Fruit fly (Drosophila melanogaster) whole organism, embryonic: ENCODE data around the gene AstA-R1.

Source experiments
- CG10654 ChIP-seq: fragments of 200-800 bp; sonication (Bioruptor generic); optimal IDR thresholded peaks from 2 replicates; lab custom pipeline; 2016; ENCODE audit warnings: missing biosample characterization, missing genetic modification characterization
- CG11398 ChIP-seq: fragments of 200-800 bp; sonication (Bioruptor generic); optimal IDR thresholded peaks from 2 replicates; lab custom pipeline; 2016; ENCODE audit warnings: missing biosample characterization, missing genetic modification characterization
- CG11696 ChIP-seq: fragments of 200-800 bp; sonication (Bioruptor generic); IDR thresholded peaks from 2 replicates; pipeline ENCODE4 v1.3.6; 2022; ENCODE audit warnings: missing biosample characterization, missing genetic modification characterization
- CG13287 ChIP-seq: fragments of 200-800 bp; sonication (Bioruptor generic); IDR thresholded peaks from 2 replicates; pipeline ENCODE4 v1.3.6; 2022; ENCODE audit warnings: missing biosample characterization, missing genetic modification characterization; ENCODE audit not compliant: partially characterized antibody
- CG14710 ChIP-seq: fragments of 200-800 bp; sonication (Bioruptor generic); optimal IDR thresholded peaks from 3 replicates; lab custom pipeline; 2019; ENCODE audit warnings: missing biosample characterization, mild to moderate bottlenecking, missing genetic modification characterization, moderate library complexity
- CG15011 ChIP-seq: fragments of 200-800 bp; sonication (Bioruptor generic); optimal IDR thresholded peaks from 3 replicates; lab custom pipeline; 2018; ENCODE audit warnings: missing biosample characterization, mild to moderate bottlenecking, missing genetic modification characterization
- CG16779 ChIP-seq: fragments of 200-800 bp; sonication (Bioruptor generic); IDR thresholded peaks from 2 replicates; pipeline ENCODE4 v1.3.6; 2022; ENCODE audit warnings: missing biosample characterization, missing genetic modification characterization
- CG16815 ChIP-seq: fragments of 200-800 bp; sonication (Bioruptor generic); optimal IDR thresholded peaks from 3 replicates; lab custom pipeline; 2017; ENCODE audit warnings: missing biosample characterization, mild to moderate bottlenecking, missing genetic modification characterization
- CG17385 ChIP-seq: fragments of 200-800 bp; sonication (Bioruptor generic); optimal IDR thresholded peaks from 3 replicates; lab custom pipeline; 2018; ENCODE audit warnings: missing biosample characterization, mild to moderate bottlenecking, missing genetic modification characterization
- CG17912 ChIP-seq: fragments of 200-800 bp; sonication (Bioruptor generic); optimal IDR thresholded peaks from 2 replicates; lab custom pipeline; 2018; ENCODE audit warnings: missing biosample characterization, mild to moderate bottlenecking, missing genetic modification characterization
- CG32532 ChIP-seq: fragments of 200-800 bp; sonication (Bioruptor generic); IDR thresholded peaks from 2 replicates; pipeline ENCODE4 v1.3.6; 2022; ENCODE audit warnings: missing biosample characterization, missing genetic modification characterization
- CG32772 ChIP-seq: fragments of 200-800 bp; sonication (Bioruptor generic); IDR thresholded peaks from 2 replicates; pipeline ENCODE4 v1.3.6; 2022; ENCODE audit warnings: missing biosample characterization, missing genetic modification characterization
- CG34422 ChIP-seq: fragments of 200-800 bp; sonication (Bioruptor generic); IDR thresholded peaks from 3 replicates; pipeline ENCODE4 v1.3.6; 2022; ENCODE audit warnings: missing biosample characterization, missing genetic modification characterization
- CG4404 ChIP-seq: fragments of 200-800 bp; sonication (Bioruptor generic); IDR thresholded peaks from 2 replicates; pipeline ENCODE4 v1.3.6; 2022; ENCODE audit warnings: missing biosample characterization, missing genetic modification characterization
- CG6689 ChIP-seq: fragments of 200-800 bp; sonication (Bioruptor generic); IDR thresholded peaks from 2 replicates; pipeline ENCODE4 v1.3.6; 2022; ENCODE audit warnings: missing biosample characterization, missing genetic modification characterization
- CG7357 ChIP-seq: fragments of 200-800 bp; sonication (Bioruptor generic); IDR thresholded peaks from 3 replicates; pipeline ENCODE4 v1.3.6; 2022; ENCODE audit warnings: missing biosample characterization, missing genetic modification characterization
- CG7745 ChIP-seq: fragments of 200-800 bp; sonication (Bioruptor generic); optimal IDR thresholded peaks from 2 replicates; lab custom pipeline; 2018; ENCODE audit warnings: missing biosample characterization, mild to moderate bottlenecking, missing genetic modification characterization, moderate library complexity
- CG7963 ChIP-seq: fragments of 200-800 bp; sonication (Bioruptor generic); IDR thresholded peaks from 3 replicates; pipeline ENCODE4 v1.3.6; 2022; ENCODE audit warnings: missing biosample characterization, missing genetic modification characterization; ENCODE audit not compliant: partially characterized antibody
- CG8290 ChIP-seq, 3 experiments: fragments of 200-800 bp; sonication (Bioruptor generic); optimal IDR thresholded peaks; 2 replicates each; lab custom pipeline; 2016 to 2019; ENCODE audit warnings: missing biosample characterization in 3 of 3, missing genetic modification characterization in 3 of 3, mild to moderate bottlenecking in 2 of 3, moderate library complexity in 1 of 3
- CG9817 ChIP-seq: fragments of 200-800 bp; sonication (Bioruptor generic); optimal IDR thresholded peaks from 2 replicates; lab custom pipeline; 2018; ENCODE audit warnings: missing biosample characterization, mild to moderate bottlenecking, missing genetic modification characterization, moderate library complexity
- Chrac-16 ChIP-seq: fragments of 200-800 bp; sonication (Bioruptor generic); optimal IDR thresholded peaks from 3 replicates; lab custom pipeline; 2016; ENCODE audit warnings: missing biosample characterization, missing genetic modification characterization
- Dbx ChIP-seq: fragments of 200-800 bp; sonication (Bioruptor generic); IDR thresholded peaks from 3 replicates; pipeline ENCODE4 v1.3.6; 2022; ENCODE audit warnings: missing biosample characterization, missing genetic modification characterization
- Doc2 ChIP-seq: fragments of 200-800 bp; sonication (Bioruptor generic); IDR thresholded peaks from 2 replicates; pipeline ENCODE4 v1.3.6; 2022; ENCODE audit warnings: missing biosample characterization, missing genetic modification characterization
- Dref ChIP-seq: fragments of 200-800 bp; sonication (Bioruptor generic); IDR thresholded peaks from 2 replicates; pipeline ENCODE4 v1.3.6; 2022; ENCODE audit warnings: missing biosample characterization, missing genetic modification characterization
- Ets65A ChIP-seq: fragments of 200-800 bp; sonication (Bioruptor generic); peaks from one replicate; lab custom pipeline; 2016; ENCODE audit warnings: missing biosample characterization, missing genetic modification characterization
- Ets97D ChIP-seq: fragments of 200-800 bp; sonication (Bioruptor generic); optimal IDR thresholded peaks from 3 replicates; lab custom pipeline; 2016; ENCODE audit warnings: missing biosample characterization, missing genetic modification characterization
- H15 ChIP-seq: fragments of 200-800 bp; sonication (Bioruptor generic); IDR thresholded peaks from 3 replicates; pipeline ENCODE4 v1.3.6; 2022; ENCODE audit warnings: missing biosample characterization, missing genetic modification characterization
- HHEX ChIP-seq: fragments of 200-800 bp; sonication (Bioruptor generic); optimal IDR thresholded peaks from 3 replicates; lab custom pipeline; 2017; ENCODE audit warnings: missing biosample characterization, mild to moderate bottlenecking, missing genetic modification characterization, missing genetic modification reagents
- HmgD ChIP-seq: fragments of 200-800 bp; sonication (Bioruptor generic); optimal IDR thresholded peaks from 3 replicates; lab custom pipeline; 2016; ENCODE audit warnings: missing biosample characterization, missing genetic modification characterization
- Hr78 ChIP-seq, 2 experiments: fragments of 200-800 bp in 1 of 2; fragments of >200 bp in 1 of 2; sonication (Bioruptor generic) in 1 of 2; optimal IDR thresholded peaks; 2 replicates each; lab custom pipeline; 2017 to 2019; ENCODE audit warnings: missing biosample characterization in 2 of 2, missing genetic modification characterization in 2 of 2, mild to moderate bottlenecking in 1 of 2, moderate library complexity in 1 of 2
- Hsf ChIP-seq: fragments of 200-800 bp; sonication (Bioruptor generic); optimal IDR thresholded peaks from 3 replicates; lab custom pipeline; 2016; ENCODE audit warnings: missing biosample characterization, missing genetic modification characterization
- Jarid2 ChIP-seq: fragments of 200-800 bp; sonication (Bioruptor generic); optimal IDR thresholded peaks from 3 replicates; lab custom pipeline; 2017; ENCODE audit warnings: mild to moderate bottlenecking, missing biosample characterization, missing genetic modification reagents, missing genetic modification characterization
- Rx ChIP-seq: fragments of 200-800 bp; sonication (Bioruptor generic); IDR thresholded peaks from 2 replicates; pipeline ENCODE4 v1.3.6; 2022; ENCODE audit warnings: missing biosample characterization, missing genetic modification characterization
- az2 ChIP-seq: fragments of 200-800 bp; sonication (Bioruptor generic); optimal IDR thresholded peaks from 3 replicates; lab custom pipeline; 2016; ENCODE audit warnings: missing biosample characterization, missing genetic modification characterization
- bigmax ChIP-seq: fragments of 200-800 bp; sonication (Bioruptor generic); optimal IDR thresholded peaks from 2 replicates; lab custom pipeline; 2018; ENCODE audit warnings: missing biosample characterization, mild to moderate bottlenecking, missing genetic modification characterization
- bowl ChIP-seq: fragments of 200-800 bp; sonication (Bioruptor generic); IDR thresholded peaks from 2 replicates; pipeline ENCODE4 v1.3.6; 2022; ENCODE audit warnings: missing biosample characterization, missing genetic modification characterization
- cas ChIP-seq: fragments of 200-800 bp; sonication (Bioruptor generic); IDR thresholded peaks from 2 replicates; pipeline ENCODE4 v1.3.6; 2022; ENCODE audit warnings: missing biosample characterization, missing genetic modification characterization
- fd3F ChIP-seq: fragments of 200-800 bp; sonication (Bioruptor generic); optimal IDR thresholded peaks from 2 replicates; lab custom pipeline; 2018; ENCODE audit warnings: missing biosample characterization, mild to moderate bottlenecking, missing genetic modification characterization, moderate library complexity
- gsb ChIP-seq: fragments of 200-800 bp; sonication (Bioruptor generic); IDR thresholded peaks from 2 replicates; pipeline ENCODE4 v1.3.6; 2022; ENCODE audit warnings: missing biosample characterization, missing genetic modification characterization
- inv ChIP-seq: fragments of 200-800 bp; sonication (Bioruptor generic); IDR thresholded peaks from 2 replicates; pipeline ENCODE4 v1.3.6; 2022; ENCODE audit warnings: missing biosample characterization, missing genetic modification characterization; ENCODE audit not compliant: partially characterized antibody
- knrl ChIP-seq: fragments of 200-800 bp; sonication (Bioruptor generic); IDR thresholded peaks from 3 replicates; pipeline ENCODE4 v1.3.6; 2022; ENCODE audit warnings: missing biosample characterization, missing genetic modification characterization; ENCODE audit not compliant: partially characterized antibody
- nau ChIP-seq: fragments of 200-800 bp; sonication (Bioruptor generic); optimal IDR thresholded peaks from 3 replicates; lab custom pipeline; 2017; ENCODE audit warnings: missing biosample characterization, mild to moderate bottlenecking, missing genetic modification characterization, missing genetic modification reagents
- phol ChIP-seq: fragments of 200-800 bp; sonication (Bioruptor generic); optimal IDR thresholded peaks from 3 replicates; lab custom pipeline; 2018; ENCODE audit warnings: missing biosample characterization, mild to moderate bottlenecking, missing genetic modification characterization, moderate library complexity
- prd ChIP-seq, 3 experiments: fragments of >200 bp in 2 of 3; fragments of 200-800 bp in 1 of 3; sonication (Bioruptor generic) in 1 of 3; optimal IDR thresholded peaks in 2 of 3; IDR thresholded peaks in 1 of 3; 2 replicates in 2 of 3; 3 replicates in 1 of 3; pipeline versions ENCODE4 v1.3.6 to Lab custom; 2017 to 2022; ENCODE audit warnings: missing biosample characterization in 1 of 3, missing genetic modification characterization in 1 of 3
- salm ChIP-seq: fragments of 200-800 bp; sonication (Bioruptor generic); optimal IDR thresholded peaks from 2 replicates; lab custom pipeline; 2018; ENCODE audit warnings: missing biosample characterization, mild to moderate bottlenecking, missing genetic modification characterization
- sens-2 ChIP-seq: fragments of 200-800 bp; sonication (Bioruptor generic); IDR thresholded peaks from 2 replicates; pipeline ENCODE4 v1.3.6; 2022; ENCODE audit warnings: missing biosample characterization, missing genetic modification characterization
- sqz ChIP-seq: fragments of 200-800 bp; sonication (Bioruptor generic); optimal IDR thresholded peaks from 3 replicates; lab custom pipeline; 2018; ENCODE audit warnings: missing biosample characterization, mild to moderate bottlenecking, missing genetic modification characterization
- yki ChIP-seq: fragments of >200 bp; optimal IDR thresholded peaks from 3 replicates; lab custom pipeline; 2018

AstA-R1 gene

DNA sequence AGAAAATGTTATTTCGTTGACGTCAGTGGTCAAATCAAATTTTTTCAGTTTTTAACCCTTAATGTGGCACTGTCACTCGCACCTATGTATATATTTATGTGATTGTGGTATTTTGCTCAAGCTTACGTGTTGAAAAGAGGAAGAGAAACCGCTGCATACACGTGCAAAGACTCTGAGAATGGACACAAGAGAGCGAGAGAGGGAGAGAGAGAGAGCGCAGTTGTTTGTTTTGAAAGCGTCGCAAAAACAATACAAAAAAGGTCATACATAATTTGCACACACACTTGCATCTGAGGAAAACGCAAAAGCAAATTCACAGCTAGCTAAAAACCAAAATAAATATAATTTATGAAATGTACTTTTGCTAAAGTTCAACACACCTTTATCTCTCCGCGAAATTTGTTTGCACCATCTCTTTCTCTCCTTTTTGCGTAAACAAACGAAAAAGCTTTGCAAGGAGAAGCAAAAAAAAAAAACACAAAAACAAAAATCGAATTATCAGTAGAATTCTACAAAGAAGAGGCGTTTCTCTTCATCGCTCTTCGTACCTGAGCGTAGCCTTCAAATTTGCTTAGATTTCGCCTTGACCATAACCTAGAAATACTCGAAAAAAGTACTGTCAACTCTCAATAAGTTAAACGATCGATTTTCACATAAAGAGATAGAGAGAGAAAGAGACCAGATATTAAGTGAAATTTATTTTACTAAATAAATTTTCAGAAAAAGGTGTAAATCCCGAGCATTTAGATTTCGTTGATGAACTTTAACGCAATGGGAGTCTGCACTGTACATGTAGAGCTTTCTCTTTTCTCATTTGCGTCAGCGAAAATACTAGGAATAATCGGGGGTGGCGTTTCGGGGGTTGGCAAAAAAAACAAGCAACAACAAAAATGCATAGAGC is 98.0 kb downstream of the AstA-R1 start (continued):
- TF ChIP-seq Dref (GFP tag; lab: Robert Waterston, UW) (no peak), Rx (GFP tag; lab: Robert Waterston, UW) (peak; percentile 37), Dbx (peak; percentile 87), CG32772 (GFP tag; lab: Robert Waterston, UW) (0 out of 2 replicates have a peak, but pooled peaks have one; percentile 29), nau (GFP tag; lab: Kevin White, UChicago) (no peak), CG7745 (tag; lab: Kevin White, UChicago) (no peak), bowl (GFP tag; lab: Robert Waterston, UW) (0 out of 2 replicates have a peak, but pooled peaks have one; percentile 7), cas (no peak), prd (optimal IDR thresholded peaks at IDR 0.05; lab: Kevin White, UChicago) (no peak), prd (GFP tag; IDR thresholded peaks at IDR 0.05; lab: Robert Waterston, UW) (peak; percentile 64; the same call in 2 of the 3 replicates), CG34422 (GFP tag; lab: Robert Waterston, UW) (peak; percentile 41; the same call in 1 of the 3 replicates), CG11696 (GFP tag; lab: Robert Waterston, UW) (peak; percentile 13; the same call in 1 of the 2 replicates), Chrac-16 (GFP tag; lab: Kevin White, UChicago) (peak; percentile 15), knrl (no peak), sqz (GFP tag; lab: Kevin White, UChicago) (no peak), inv (GFP tag; lab: Robert Waterston, UW) (no peak), Ets97D (GFP tag; lab: Kevin White, UChicago) (no peak), Doc2 (GFP tag; lab: Robert Waterston, UW) (no peak), phol (tag; lab: Kevin White, UChicago) (no peak), CG16779 (GFP tag; lab: Robert Waterston, UW) (peak; percentile 61), CG15011 (GFP tag; lab: Kevin White, UChicago) (no peak), salm (tag; lab: Kevin White, UChicago) (no peak), Hr78 (GFP tag; optimal IDR thresholded peaks at IDR 0.05; lab: Kevin White, UChicago) (peak in 1 of 2 experiments; percentile 30), H15 (peak; percentile 33; the same call in 1 of the 3 replicates), CG11398 (GFP tag; lab: Kevin White, UChicago) (no peak), CG32532 (peak; percentile 83), CG9817 (tag; lab: Kevin White, UChicago) (peak; percentile 47), CG17385 (GFP tag; lab: Kevin White, UChicago) (peak; percentile 85), CG6689 (GFP tag; lab: Robert Waterston, UW) (peak; percentile 46), bigmax (peak; percentile 66), CG14710 (tag; lab: Kevin White, UChicago) (no peak), Ets65A (peak; percentile 80), yki (lab: Kevin White, UChicago) (peak; percentile 69), CG7963 (GFP tag; lab: Robert Waterston, UW) (no peak), gsb (GFP tag; lab: Robert Waterston, UW) (no peak), fd3F (GFP tag; lab: Kevin White, UChicago) (no peak), CG16815 (GFP tag; lab: Kevin White, UChicago) (peak; percentile 28), CG7357 (GFP tag; lab: Robert Waterston, UW) (no peak), CG8290 (GFP tag; optimal IDR thresholded peaks at IDR 0.05; lab: Kevin White, UChicago) (no peak), CG8290 (tag; optimal IDR thresholded peaks at IDR 0.05; lab: Kevin White, UChicago) (no peak), Hsf (peak; percentile 15), CG13287 (no peak), Jarid2 (GFP tag; lab: Kevin White, UChicago) (no peak), HHEX (no peak), sens-2 (no peak), CG4404 (GFP tag; lab: Robert Waterston, UW) (no peak; the same call in 1 of the 2 replicates), CG17912 (no peak), CG10654 (GFP tag; lab: Kevin White, UChicago) (no peak), az2 (GFP tag; lab: Kevin White, UChicago) (no peak), HmgD (GFP tag; lab: Kevin White, UChicago) (no peak)
